Worm (Caenorhabditis elegans) whole organism, L4 larva: ENCODE results near the gene ugt-2.

Source experiments
- F10B5.3 ChIP-seq: sonication (generic microtip); optimal IDR thresholded peaks from 2 replicates; lab custom pipeline; 2016; ENCODE audit warnings: mild to moderate bottlenecking, missing genetic modification characterization, missing compliant biosample characterization
- F26F4.8 ChIP-seq: fragments of 200-800 bp; sonication (Bioruptor generic); conservative IDR thresholded peaks from 2 replicates; pipeline ENCODE4 v1.3.6; 2022; ENCODE audit warnings: missing genetic modification characterization, missing compliant biosample characterization
- R02D3.7 ChIP-seq: fragments of 150-350 bp; sonication (generic microtip); optimal IDR thresholded peaks from 3 replicates; lab custom pipeline; 2014; ENCODE audit warnings: missing biosample characterization, missing genetic modification characterization
- T20F7.1 ChIP-seq: fragments of 200-800 bp; sonication (Bioruptor generic); optimal IDR thresholded peaks from 2 replicates; lab custom pipeline; 2018; ENCODE audit warnings: mild to moderate bottlenecking, missing genetic modification characterization, missing compliant biosample characterization
- T26A8.4 ChIP-seq: fragments of 200-800 bp; sonication (Bioruptor generic); IDR thresholded peaks from 2 replicates; pipeline ENCODE4 v1.3.6; 2022; ENCODE audit warnings: missing genetic modification characterization, missing compliant biosample characterization
- Y5F2A.4 ChIP-seq: fragments of 200-800 bp; sonication (Bioruptor generic); optimal IDR thresholded peaks from 2 replicates; lab custom pipeline; 2018; ENCODE audit warnings: mild to moderate bottlenecking, missing genetic modification characterization, missing compliant biosample characterization
- Y75B8A.6 ChIP-seq: fragments of 200-800 bp; sonication (Bioruptor generic); IDR thresholded peaks from 2 replicates; pipeline ENCODE4 v1.3.6; 2022; ENCODE audit warnings: missing genetic modification reagents, missing genetic modification characterization, missing compliant biosample characterization
- aha-1 ChIP-seq: fragments of 150-350 bp; peaks from one replicate; lab custom pipeline; 2014; ENCODE audit warnings: missing biosample characterization, missing genetic modification characterization
- aly-2 ChIP-seq: sonication (generic microtip); optimal IDR thresholded peaks from 2 replicates; lab custom pipeline; 2018; ENCODE audit warnings: missing biosample characterization, missing genetic modification characterization
- arid-1 ChIP-seq: fragments of 200-800 bp; sonication (Bioruptor generic); conservative IDR thresholded peaks from 2 replicates; pipeline ENCODE4 v1.3.6; 2022; ENCODE audit warnings: missing genetic modification reagents, missing genetic modification characterization, missing compliant biosample characterization
- attf-4 ChIP-seq: sonication (generic microtip); optimal IDR thresholded peaks from 3 replicates; lab custom pipeline; 2017; ENCODE audit warnings: missing biosample characterization, missing genetic modification characterization
- ceh-20 ChIP-seq: fragments of 200-800 bp; sonication (Bioruptor generic); IDR thresholded peaks from 2 replicates; pipeline ENCODE4 v1.3.6; 2022; ENCODE audit warnings: missing genetic modification reagents, missing genetic modification characterization, missing compliant biosample characterization
- ceh-28 ChIP-seq: fragments of 150-350 bp; optimal IDR thresholded peaks from 2 replicates; lab custom pipeline; 2014; ENCODE audit warnings: missing biosample characterization, missing genetic modification reagents, missing genetic modification characterization
- ceh-82 ChIP-seq: sonication (generic microtip); optimal IDR thresholded peaks from 2 replicates; lab custom pipeline; 2017; ENCODE audit warnings: missing biosample characterization, missing genetic modification characterization
- ces-1 ChIP-seq: fragments of 150-350 bp; sonication (generic microtip); optimal IDR thresholded peaks from 4 replicates; lab custom pipeline; 2014; ENCODE audit warnings: missing biosample characterization, missing genetic modification reagents, missing genetic modification characterization
- cey-2 ChIP-seq: sonication (generic microtip); optimal IDR thresholded peaks from 3 replicates; lab custom pipeline; 2017; ENCODE audit warnings: missing genetic modification characterization, mild to moderate bottlenecking, missing compliant biosample characterization, antibody characterized with exemption, borderline replicate concordance; ENCODE audit not compliant: insufficient read depth
- ctbp-1 ChIP-seq: fragments of 200-800 bp; sonication (Bioruptor generic); IDR thresholded peaks from 2 replicates; pipeline ENCODE4 v1.3.6; 2022; ENCODE audit warnings: missing genetic modification reagents, missing genetic modification characterization, missing compliant biosample characterization
- daf-8 ChIP-seq: fragments of 200-800 bp; sonication (Bioruptor generic); IDR thresholded peaks from 2 replicates; pipeline ENCODE4 v1.3.6; 2022; ENCODE audit warnings: missing genetic modification characterization, missing compliant biosample characterization
- dmd-9 ChIP-seq: fragments of 200-800 bp; sonication (Bioruptor generic); IDR thresholded peaks from 2 replicates; pipeline ENCODE4 v1.3.6; 2022; ENCODE audit warnings: missing genetic modification reagents, missing genetic modification characterization, missing compliant biosample characterization
- dpl-1 ChIP-seq: fragments of 150-350 bp; optimal IDR thresholded peaks from 2 replicates; lab custom pipeline; 2014; ENCODE audit warnings: missing biosample characterization, missing genetic modification reagents, missing genetic modification characterization
- dve-1 ChIP-seq: sonication (generic microtip); optimal IDR thresholded peaks from 2 replicates; lab custom pipeline; 2017; ENCODE audit warnings: antibody characterized with exemption, mild to moderate bottlenecking, missing genetic modification characterization, missing compliant biosample characterization; ENCODE audit not compliant: insufficient read depth
- fkh-10 ChIP-seq: fragments of 150-350 bp; optimal IDR thresholded peaks from 2 replicates; lab custom pipeline; 2014; ENCODE audit warnings: missing biosample characterization, missing genetic modification reagents, missing genetic modification characterization
- hif-1 ChIP-seq, 2 experiments: sonication (generic microtip); optimal IDR thresholded peaks; 2 replicates each; lab custom pipeline; 2016 to 2017; ENCODE audit warnings: missing compliant biosample characterization in 2 of 2, missing genetic modification characterization in 2 of 2, missing genetic modification reagents in 2 of 2, missing genotype in 2 of 2, mild to moderate bottlenecking in 1 of 2
- hlh-11 ChIP-seq: fragments of 200-800 bp; sonication (Bioruptor generic); optimal IDR thresholded peaks from 2 replicates; lab custom pipeline; 2018; ENCODE audit warnings: mild to moderate bottlenecking, missing genetic modification characterization, missing compliant biosample characterization
- hmg-1.1 ChIP-seq: fragments of 200-800 bp; sonication (Bioruptor generic); IDR thresholded peaks from 2 replicates; pipeline ENCODE4 v1.3.6; 2022; ENCODE audit warnings: missing genetic modification reagents, missing genetic modification characterization, missing compliant biosample characterization
- lim-7 ChIP-seq: fragments of 200-800 bp; sonication (Bioruptor generic); IDR thresholded peaks from 2 replicates; pipeline ENCODE4 v1.3.6; 2022; ENCODE audit warnings: missing genetic modification characterization, missing compliant biosample characterization
- lin-13 ChIP-seq: fragments of 150-350 bp; optimal IDR thresholded peaks from 2 replicates; lab custom pipeline; 2014; ENCODE audit warnings: missing biosample characterization, missing genetic modification reagents, missing genetic modification characterization
- lin-38 ChIP-seq: fragments of 200-800 bp; sonication (Bioruptor generic); IDR thresholded peaks from 2 replicates; pipeline ENCODE4 v1.3.6; 2022; ENCODE audit warnings: missing genetic modification reagents, missing genetic modification characterization, missing compliant biosample characterization
- lin-39 ChIP-seq: fragments of 150-350 bp; optimal IDR thresholded peaks from 2 replicates; lab custom pipeline; 2014; ENCODE audit warnings: missing biosample characterization, missing genetic modification reagents, missing genetic modification characterization
- madf-5 ChIP-seq, 2 experiments: fragments of 200-800 bp; sonication (Bioruptor generic); IDR thresholded peaks; 2 replicates each; pipeline ENCODE4 v1.3.6; 2022; ENCODE audit warnings: missing compliant biosample characterization in 2 of 2, missing genetic modification characterization in 2 of 2
- madf-9 ChIP-seq: fragments of 200-800 bp; sonication (Bioruptor generic); conservative IDR thresholded peaks from 2 replicates; pipeline ENCODE4 v1.3.6; 2022; ENCODE audit warnings: missing genetic modification reagents, missing genetic modification characterization, missing compliant biosample characterization
- mdt-29 ChIP-seq: fragments of 200-800 bp; sonication (Bioruptor generic); IDR thresholded peaks from 2 replicates; pipeline ENCODE4 v1.3.6; 2022; ENCODE audit warnings: missing genetic modification reagents, missing genetic modification characterization, missing compliant biosample characterization
- mxl-3 ChIP-seq: fragments of 200-800 bp; sonication (Bioruptor generic); optimal IDR thresholded peaks from 2 replicates; lab custom pipeline; 2018; ENCODE audit warnings: mild to moderate bottlenecking, missing genetic modification characterization, missing compliant biosample characterization
- nhr-102 ChIP-seq: sonication (generic microtip); optimal IDR thresholded peaks from 2 replicates; lab custom pipeline; 2016; ENCODE audit warnings: mild to moderate bottlenecking, missing genetic modification characterization, moderate library complexity, missing compliant biosample characterization
- nhr-11 ChIP-seq: fragments of 150-350 bp; optimal IDR thresholded peaks from 2 replicates; lab custom pipeline; 2014; ENCODE audit warnings: missing biosample characterization, missing genetic modification characterization
- nhr-111 ChIP-seq: fragments of 200-800 bp; sonication (Bioruptor generic); optimal IDR thresholded peaks from 2 replicates; lab custom pipeline; 2018; ENCODE audit warnings: mild to moderate bottlenecking, missing genetic modification characterization, missing compliant biosample characterization
- nhr-237 ChIP-seq: sonication (generic microtip); optimal IDR thresholded peaks from 2 replicates; lab custom pipeline; 2017; ENCODE audit warnings: missing biosample characterization, missing genetic modification characterization
- nhr-25 ChIP-seq: sonication (generic microtip); optimal IDR thresholded peaks from 2 replicates; lab custom pipeline; 2017; ENCODE audit warnings: missing genetic modification characterization, mild to moderate bottlenecking, missing compliant biosample characterization, antibody characterized with exemption, moderate library complexity, borderline replicate concordance; ENCODE audit not compliant: insufficient read depth
- nhr-48 ChIP-seq: sonication (generic microtip); optimal IDR thresholded peaks from 2 replicates; lab custom pipeline; 2016; ENCODE audit warnings: mild to moderate bottlenecking, missing genetic modification characterization, missing compliant biosample characterization
- nhr-6 ChIP-seq: fragments of 150-350 bp; optimal IDR thresholded peaks from 2 replicates; lab custom pipeline; 2014; ENCODE audit warnings: missing biosample characterization, missing genetic modification characterization
- pha-4 ChIP-seq, 2 experiments: fragments of 150-350 bp in 1 of 2; fragments of 200-800 bp in 1 of 2; sonication (Bioruptor generic) in 1 of 2; IDR thresholded peaks in 1 of 2; optimal IDR thresholded peaks in 1 of 2; 2 replicates each; pipeline versions ENCODE4 v1.3.6 to Lab custom; 2014 to 2022; ENCODE audit warnings: missing genetic modification characterization in 2 of 2, missing genetic modification reagents in 2 of 2, missing biosample characterization in 1 of 2, missing compliant biosample characterization in 1 of 2
- php-3 ChIP-seq: fragments of 200-800 bp; sonication (Bioruptor generic); IDR thresholded peaks from 2 replicates; pipeline ENCODE4 v1.3.6; 2022; ENCODE audit warnings: missing genetic modification reagents, missing genetic modification characterization, missing compliant biosample characterization
- sdz-12 ChIP-seq: fragments of 200-800 bp; sonication (Bioruptor generic); optimal IDR thresholded peaks from 2 replicates; lab custom pipeline; 2018; ENCODE audit warnings: mild to moderate bottlenecking, missing genetic modification characterization, missing compliant biosample characterization
- skn-1 ChIP-seq: fragments of 150-350 bp; optimal IDR thresholded peaks from 2 replicates; lab custom pipeline; 2014; ENCODE audit warnings: missing biosample characterization, missing genetic modification characterization
- snpc-4 ChIP-seq: fragments of 150-350 bp; optimal IDR thresholded peaks from 2 replicates; lab custom pipeline; 2014; ENCODE audit warnings: missing biosample characterization, missing genetic modification characterization
- spr-1 ChIP-seq: sonication (generic microtip); optimal IDR thresholded peaks from 2 replicates; lab custom pipeline; 2016; ENCODE audit warnings: mild to moderate bottlenecking, missing genetic modification characterization, missing compliant biosample characterization
- zag-1 ChIP-seq: fragments of 150-350 bp; optimal IDR thresholded peaks from 2 replicates; lab custom pipeline; 2014; ENCODE audit warnings: missing biosample characterization, missing genetic modification characterization
- zip-2 ChIP-seq: fragments of 150-350 bp; optimal IDR thresholded peaks from 2 replicates; lab custom pipeline; 2014; ENCODE audit warnings: missing biosample characterization, missing genetic modification characterization
- ztf-11 ChIP-seq: fragments of 150-350 bp; optimal IDR thresholded peaks from 2 replicates; lab custom pipeline; 2014; ENCODE audit warnings: missing biosample characterization, missing genetic modification characterization

The ugt-2 gene

DNA sequence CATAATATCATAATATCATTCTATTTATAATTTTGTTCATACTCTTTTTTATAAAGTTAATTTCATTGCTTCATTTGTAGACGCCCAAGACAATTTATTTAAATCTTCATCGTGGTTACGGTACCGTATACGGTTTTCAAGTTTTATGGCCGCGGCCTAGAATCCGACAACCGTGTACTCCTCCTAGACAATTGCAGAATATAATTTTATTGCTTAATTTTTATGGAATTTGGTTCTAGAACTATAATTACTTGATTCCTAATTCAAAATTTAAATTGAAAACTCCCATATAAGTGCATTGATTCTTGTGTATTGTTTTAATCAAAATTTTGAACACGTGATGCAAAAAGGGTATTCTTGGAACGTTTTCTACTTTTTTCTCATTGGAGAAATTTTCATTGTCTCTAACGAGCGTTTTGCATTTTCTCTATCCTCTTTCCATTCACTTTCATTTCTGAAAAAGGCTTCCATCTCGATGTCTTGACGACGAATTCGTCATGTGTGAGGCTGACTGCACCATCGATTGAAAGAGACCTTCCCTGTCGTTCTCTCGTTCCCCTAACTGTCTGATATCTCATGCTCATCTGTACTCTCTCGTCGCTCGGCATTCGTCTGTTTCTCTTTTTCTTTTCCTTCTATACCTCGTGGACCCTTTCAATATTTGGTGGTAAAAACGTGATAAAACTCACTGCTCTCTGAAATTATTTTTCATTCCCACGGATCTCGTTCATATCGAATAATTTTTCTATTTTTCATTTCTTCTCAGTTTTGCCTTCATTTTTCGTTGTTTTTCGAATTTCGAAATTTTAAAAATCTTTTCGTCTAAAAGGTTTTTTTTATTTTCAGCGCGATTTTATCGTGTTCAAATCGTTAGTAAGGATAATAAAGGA, 42.8 kb downstream of the ugt-2 start, which contains the start of gene pap-1 (continued):
- TF ChIP-seq lin-39 (no peak), F10B5.3 (no peak), F26F4.8 (GFP tag; lab: Robert Waterston, UW) (no peak), T26A8.4 (no peak), nhr-237 (tag; lab: Kevin White, UChicago) (no peak), hlh-11 (peak; percentile 57), aha-1 (peak; percentile 15), nhr-111 (no peak), skn-1 (tag; lab: Kevin White, UChicago) (no peak), snpc-4 (tag; lab: Kevin White, UChicago) (no peak), zip-2 (tag; lab: Kevin White, UChicago) (no peak), spr-1 (tag; lab: Kevin White, UChicago) (no peak), lim-7 (no peak), dmd-9 (GFP tag; lab: Robert Waterston, UW) (no peak), attf-4 (tag; lab: Kevin White, UChicago) (no peak), nhr-6 (tag; lab: Kevin White, UChicago) (no peak), ceh-82 (tag; lab: Kevin White, UChicago) (no peak), aly-2 (tag; lab: Kevin White, UChicago) (no peak), dve-1 (tag; lab: Kevin White, UChicago) (no peak), lin-38 (GFP tag; lab: Robert Waterston, UW) (peak; percentile 20; the same call in 1 of the 2 replicates), ceh-28 (peak; percentile 59), pha-4 (GFP tag; IDR thresholded peaks at IDR 0.05; lab: Robert Waterston, UW) (no peak), pha-4 (tag; optimal IDR thresholded peaks at IDR 0.05; lab: Kevin White, UChicago) (no peak), ceh-20 (GFP tag; lab: Robert Waterston, UW) (no peak), hmg-1.1 (no peak), ztf-11 (no peak), zag-1 (no peak), lin-13 (GFP tag; lab: Kevin White, UChicago) (no peak), mxl-3 (GFP tag; lab: Kevin White, UChicago) (peak; percentile 28), php-3 (no peak), ctbp-1 (no peak), cey-2 (tag; lab: Kevin White, UChicago) (no peak), nhr-11 (tag; lab: Kevin White, UChicago) (no peak), nhr-102 (tag; lab: Kevin White, UChicago) (no peak), sdz-12 (GFP tag; lab: Kevin White, UChicago) (no peak), Y5F2A.4 (no peak), madf-9 (GFP tag; lab: Robert Waterston, UW) (no peak), hif-1 (tag; optimal IDR thresholded peaks at IDR 0.05; lab: Kevin White, UChicago) (peak in 1 of 2 experiments; percentile 25), T20F7.1 (GFP tag; lab: Kevin White, UChicago) (no peak), madf-5 (GFP tag; IDR thresholded peaks at IDR 0.05; lab: Robert Waterston, UW) (no peak), nhr-48 (tag; lab: Kevin White, UChicago) (no peak), fkh-10 (GFP tag; lab: Kevin White, UChicago) (no peak), R02D3.7 (tag; lab: Kevin White, UChicago) (no peak), dpl-1 (no peak), Y75B8A.6 (no peak), arid-1 (GFP tag; lab: Robert Waterston, UW) (no peak), daf-8 (GFP tag; lab: Robert Waterston, UW) (no peak), nhr-25 (tag; lab: Kevin White, UChicago) (no peak), mdt-29 (no peak), ces-1 (GFP tag; lab: Kevin White, UChicago) (no peak)
